Fruit fly (Drosophila melanogaster) whole organism, wandering third instar larva: ENCODE data around the gene gnu.

Source experiments
- Abd-B ChIP-seq: fragments of >200 bp; optimal IDR thresholded peaks from 2 replicates; lab custom pipeline; 2017; ENCODE audit warnings: missing biosample characterization, missing genetic modification characterization
- CG32264 ChIP-seq: fragments of 200-800 bp; sonication (Bioruptor generic); optimal IDR thresholded peaks from 2 replicates; lab custom pipeline; 2016; ENCODE audit warnings: missing biosample characterization, missing genetic modification characterization
- CG9705 ChIP-seq: fragments of 200-800 bp; sonication (Bioruptor generic); optimal IDR thresholded peaks from 2 replicates; lab custom pipeline; 2018; ENCODE audit warnings: missing biosample characterization, mild to moderate bottlenecking, missing genetic modification characterization
- Dfd ChIP-seq: fragments of >200 bp; optimal IDR thresholded peaks from 2 replicates; lab custom pipeline; 2017; ENCODE audit warnings: missing biosample characterization, missing genetic modification characterization
- Dif ChIP-seq: fragments of 200-275, 200-300 bp; sonication (Bioruptor generic); optimal IDR thresholded peaks from 2 replicates; lab custom pipeline; 2018; ENCODE audit warnings: missing biosample characterization, missing genetic modification characterization; ENCODE audit not compliant: partially characterized antibody
- GATAd ChIP-seq: sonication (Bioruptor generic); optimal IDR thresholded peaks from 2 replicates; lab custom pipeline; 2016; ENCODE audit warnings: missing biosample characterization, missing genetic modification characterization
- HLH106 ChIP-seq: fragments of 200-800 bp; optimal IDR thresholded peaks from 3 replicates; lab custom pipeline; 2019; ENCODE audit warnings: missing biosample characterization, mild to moderate bottlenecking, missing genetic modification characterization, moderate library complexity
- Hnf4 ChIP-seq: fragments of 200-800 bp; sonication (Bioruptor generic); optimal IDR thresholded peaks from 2 replicates; lab custom pipeline; 2016; ENCODE audit warnings: missing biosample characterization, mild to moderate bottlenecking, missing genetic modification characterization
- Jra ChIP-seq: sonication (Bioruptor generic); optimal IDR thresholded peaks from 2 replicates; lab custom pipeline; 2016; ENCODE audit warnings: missing biosample characterization, missing genetic modification characterization
- OdsH ChIP-seq: fragments of 200-800 bp; sonication (Bioruptor generic); optimal IDR thresholded peaks from 2 replicates; lab custom pipeline; 2016; ENCODE audit warnings: missing biosample characterization, mild to moderate bottlenecking, missing genetic modification characterization
- Rel ChIP-seq, 2 experiments: fragments of 200-800 bp; sonication (Bioruptor generic) in 1 of 2; optimal IDR thresholded peaks; 2 replicates in 1 of 2; 3 replicates in 1 of 2; lab custom pipeline; 2016 to 2019; ENCODE audit warnings: mild to moderate bottlenecking in 2 of 2, missing biosample characterization in 2 of 2, missing genetic modification characterization in 2 of 2, moderate library complexity in 1 of 2
- Sp1 ChIP-seq: fragments of 200-800 bp; sonication (Bioruptor generic); optimal IDR thresholded peaks from 3 replicates; lab custom pipeline; 2019; ENCODE audit warnings: missing biosample characterization, mild to moderate bottlenecking, missing genetic modification characterization, moderate library complexity
- Vsx2 ChIP-seq: fragments of 200-300, 225-300 bp; sonication (Bioruptor generic); optimal IDR thresholded peaks from 2 replicates; lab custom pipeline; 2018; ENCODE audit warnings: missing biosample characterization, missing genetic modification characterization; ENCODE audit not compliant: partially characterized antibody
- br ChIP-seq: fragments of 200-800 bp; sonication (Bioruptor generic); optimal IDR thresholded peaks from 2 replicates; lab custom pipeline; 2016; ENCODE audit warnings: missing biosample characterization, missing genetic modification characterization
- brk ChIP-seq: fragments of 200-800 bp; sonication (Bioruptor generic); optimal IDR thresholded peaks from 2 replicates; lab custom pipeline; 2016; ENCODE audit warnings: missing biosample characterization, mild to moderate bottlenecking, missing genetic modification characterization
- dl ChIP-seq, 2 experiments: fragments of 175-275, 200-275 bp in 1 of 2; fragments of 200-275 bp in 1 of 2; sonication (Bioruptor generic); optimal IDR thresholded peaks; lab custom pipeline; 2018; ENCODE audit warnings: mild to moderate bottlenecking in 2 of 2, missing biosample characterization in 2 of 2, missing genetic modification characterization in 2 of 2, moderate library complexity in 2 of 2; ENCODE audit not compliant: partially characterized antibody in 2 of 2, insufficient read depth in 1 of 2
- dmrt93B ChIP-seq: fragments of 200-800 bp; sonication (Bioruptor generic); optimal IDR thresholded peaks from 2 replicates; lab custom pipeline; 2018; ENCODE audit warnings: missing biosample characterization, mild to moderate bottlenecking, missing genetic modification characterization
- dsf ChIP-seq: sonication (Bioruptor generic); optimal IDR thresholded peaks from 2 replicates; lab custom pipeline; 2016; ENCODE audit warnings: missing biosample characterization, missing genetic modification characterization, borderline replicate concordance
- ey ChIP-seq: fragments of 200-800 bp; sonication (Bioruptor generic); optimal IDR thresholded peaks from 2 replicates; lab custom pipeline; 2016; ENCODE audit warnings: missing biosample characterization, missing genetic modification characterization
- foxo ChIP-seq, 2 experiments: fragments of 200-800 bp; sonication (Bioruptor generic); optimal IDR thresholded peaks; 2 replicates in 1 of 2; 3 replicates in 1 of 2; lab custom pipeline; 2016 to 2017; ENCODE audit warnings: missing biosample characterization in 2 of 2, missing genetic modification characterization in 2 of 2
- fru ChIP-seq: fragments of 200-800 bp; sonication (Bioruptor generic); optimal IDR thresholded peaks from 3 replicates; lab custom pipeline; 2016; ENCODE audit warnings: missing biosample characterization, mild to moderate bottlenecking, missing genetic modification characterization
- h ChIP-seq: fragments of 200-800 bp; sonication (Bioruptor generic); optimal IDR thresholded peaks from 3 replicates; lab custom pipeline; 2016; ENCODE audit warnings: missing biosample characterization, mild to moderate bottlenecking, missing genetic modification characterization
- lola ChIP-seq: fragments of >200 bp; optimal IDR thresholded peaks from 2 replicates; lab custom pipeline; 2017; ENCODE audit warnings: missing biosample characterization, missing genetic modification characterization
- psq ChIP-seq: fragments of 200-800 bp; sonication (Bioruptor generic); optimal IDR thresholded peaks from 3 replicates; lab custom pipeline; 2017; ENCODE audit warnings: missing biosample characterization, mild to moderate bottlenecking, missing genetic modification characterization, moderate library complexity
- rgr ChIP-seq: fragments of 200-800 bp; sonication (Bioruptor generic); optimal IDR thresholded peaks from 3 replicates; lab custom pipeline; 2016; ENCODE audit warnings: missing biosample characterization, mild to moderate bottlenecking, missing genetic modification characterization
- sage ChIP-seq: fragments of 200-800 bp; sonication (Bioruptor generic); optimal IDR thresholded peaks from 2 replicates; lab custom pipeline; 2016; ENCODE audit warnings: missing biosample characterization, mild to moderate bottlenecking, missing genetic modification characterization
- sv ChIP-seq: fragments of 200-800 bp; sonication (Bioruptor generic); optimal IDR thresholded peaks from 3 replicates; lab custom pipeline; 2016; ENCODE audit warnings: missing biosample characterization, missing genetic modification characterization
- tai ChIP-seq: sonication (Bioruptor generic); optimal IDR thresholded peaks from 2 replicates; lab custom pipeline; 2016; ENCODE audit warnings: missing biosample characterization, missing genetic modification characterization
- usp ChIP-seq: fragments of >200 bp; optimal IDR thresholded peaks from 2 replicates; lab custom pipeline; 2017; ENCODE audit warnings: missing biosample characterization, missing genetic modification characterization
- woc ChIP-seq: sonication (Bioruptor generic); optimal IDR thresholded peaks from 2 replicates; lab custom pipeline; 2016; ENCODE audit warnings: missing biosample characterization, mild to moderate bottlenecking, missing genetic modification characterization

The gnu gene

dm6 chr3L:14784949-14785408 is 18.2 kb downstream of the gnu start:
- TF ChIP-seq dmrt93B (GFP tag; lab: Kevin White, UChicago): peak; percentile 69
- peak; percentile 1 for TF ChIP-seq sage (GFP tag; lab: Kevin White, UChicago)
- no peak for TF ChIP-seq CG32264
- TF ChIP-seq fru (GFP tag; lab: Kevin White, UChicago): peak; percentile 75
- no peak for TF ChIP-seq dsf (GFP tag; lab: Kevin White, UChicago)
- TF ChIP-seq ey (GFP tag; lab: Kevin White, UChicago): peak; percentile 70
- TF ChIP-seq Abd-B (GFP tag; lab: Kevin White, UChicago): no peak
- TF ChIP-seq Jra (GFP tag; lab: Kevin White, UChicago): no peak
- peak; percentile 48 for TF ChIP-seq Dfd (GFP tag; lab: Kevin White, UChicago)
- TF ChIP-seq sv: peak; percentile 96
- peak; percentile 42 for TF ChIP-seq Hnf4 (GFP tag; lab: Kevin White, UChicago)
- peak; percentile 75 for TF ChIP-seq h
- no peak for TF ChIP-seq usp
- peak; percentile 28 for TF ChIP-seq woc (GFP tag; lab: Kevin White, UChicago)
- peak; percentile 68 for TF ChIP-seq rgr (GFP tag; lab: Kevin White, UChicago)
- TF ChIP-seq Sp1: peak; percentile 79
- TF ChIP-seq br: peak; percentile 67
- TF ChIP-seq psq (GFP tag; lab: Kevin White, UChicago): peak; percentile 62
- TF ChIP-seq GATAd: no peak
- peak; percentile 67 for TF ChIP-seq OdsH
- no peak for TF ChIP-seq dl (GFP tag; optimal IDR thresholded peaks at IDR 0.05; lab: Kevin White, UChicago; ENCODE audit: insufficient read depth in 1 of 2, partially characterized antibody in 2 of 2)
- no peak for TF ChIP-seq tai (GFP tag; lab: Kevin White, UChicago)
- peak; percentile 27 for TF ChIP-seq CG9705 (GFP tag; lab: Kevin White, UChicago)
- peak in 1 of 2 experiments; percentile 63 for TF ChIP-seq foxo (GFP tag; optimal IDR thresholded peaks at IDR 0.05; lab: Kevin White, UChicago)
- peak; percentile 48 for TF ChIP-seq brk (GFP tag; lab: Kevin White, UChicago)
- TF ChIP-seq Dif (GFP tag; lab: Kevin White, UChicago): no peak
- TF ChIP-seq lola (GFP tag; lab: Kevin White, UChicago): no peak
- peak; percentile 73 for TF ChIP-seq HLH106 (tag; lab: Kevin White, UChicago)

- TF ChIP-seq Dfd (GFP tag; lab: Kevin White, UChicago) (no peak), Rel (GFP tag; optimal IDR thresholded peaks at IDR 0.05; lab: Kevin White, UChicago) (no peak), Rel (tag; optimal IDR thresholded peaks at IDR 0.05; lab: Kevin White, UChicago) (peak; percentile 57), brk (GFP tag; lab: Kevin White, UChicago) (no peak)
Observed at dm6 chr3L:14784241-14784948, 18.8 kb downstream of the gnu start.

- TF ChIP-seq dmrt93B (GFP tag; lab: Kevin White, UChicago) (no peak), Dfd (GFP tag; lab: Kevin White, UChicago) (no peak), Sp1 (peak; percentile 11), Vsx2 (GFP tag; lab: Kevin White, UChicago) (no peak), h (peak; percentile 73), Rel (GFP tag; optimal IDR thresholded peaks at IDR 0.05; lab: Kevin White, UChicago) (no peak), Rel (tag; optimal IDR thresholded peaks at IDR 0.05; lab: Kevin White, UChicago) (peak; percentile 0)
Observed at dm6 chr3L:14783363-14783627, 19.9 kb downstream of the gnu start.

dm6 chr3L:14782626-14783362 is 20.4 kb downstream of the gnu start:
- no peak for TF ChIP-seq usp
- no peak for TF ChIP-seq Rel (GFP tag; optimal IDR thresholded peaks at IDR 0.05; lab: Kevin White, UChicago)
- peak; percentile 29 for TF ChIP-seq Rel (tag; optimal IDR thresholded peaks at IDR 0.05; lab: Kevin White, UChicago)
- TF ChIP-seq Hnf4 (GFP tag; lab: Kevin White, UChicago): peak; percentile 71
